Fruit fly (Drosophila melanogaster): ENCODE data around the gene pon.

The pon gene

DNA sequence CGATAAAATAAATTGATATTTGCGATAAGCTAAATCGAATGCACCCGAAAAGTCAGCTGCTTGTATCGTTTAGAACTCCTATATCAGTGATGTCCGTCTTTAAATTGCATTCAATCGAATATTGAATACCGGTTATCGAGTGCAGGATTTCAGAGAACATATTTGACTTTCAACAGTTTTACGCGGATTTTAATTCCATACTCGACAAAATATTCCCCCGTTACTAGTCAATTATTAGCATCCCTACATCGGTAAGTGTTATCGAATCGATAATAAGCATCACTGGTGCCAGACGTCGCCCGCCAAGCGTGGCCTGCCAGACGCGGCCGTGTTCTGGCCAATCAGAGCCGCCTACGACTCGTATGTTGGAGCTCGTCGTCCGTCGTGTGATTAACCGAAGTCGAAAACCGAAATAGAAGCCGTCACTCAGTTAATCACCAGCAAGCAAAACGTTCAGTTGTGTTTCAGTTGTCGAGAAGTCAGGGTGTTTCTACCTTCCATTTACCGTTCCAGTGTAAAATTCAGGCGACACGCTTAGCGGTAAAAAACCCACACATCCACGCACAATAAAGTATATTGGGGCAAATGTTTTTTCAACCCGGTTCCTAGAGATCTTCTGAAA lies 51.8 kb downstream of the pon start, which contains the start of gene ctp (continued):
- TF ChIP-seq maf-S (GFP tag; optimal IDR thresholded peaks at IDR 0.05) = peak; percentile 23
- 0 out of 2 replicates have a peak, but pooled peaks have one; percentile 16 for TF ChIP-seq chm (GFP tag; IDR thresholded peaks at IDR 0.05)
- TF ChIP-seq gcm (GFP tag; optimal IDR thresholded peaks at IDR 0.05) = peak; percentile 31
- TF ChIP-seq fru (optimal IDR thresholded peaks at IDR 0.05) = no peak
- TF ChIP-seq CG12769 (tag; optimal IDR thresholded peaks at IDR 0.05) = peak; percentile 79
- peak; percentile 34 for TF ChIP-seq ERR (GFP tag; optimal IDR thresholded peaks at IDR 0.05)
- peak; percentile 65 for TF ChIP-seq Ets65A (GFP tag)
- TF ChIP-seq CG8281 (tag; optimal IDR thresholded peaks at IDR 0.05) = no peak
- TF ChIP-seq Atf-2 (GFP tag; optimal IDR thresholded peaks at IDR 0.05) = peak; percentile 3
- TF ChIP-seq Dek (tag; optimal IDR thresholded peaks at IDR 0.05) = no peak
- no peak for TF ChIP-seq CG3407 (GFP tag; optimal IDR thresholded peaks at IDR 0.05)
- no peak for TF ChIP-seq crol (GFP tag; IDR thresholded peaks at IDR 0.05)
- TF ChIP-seq ind (GFP tag; optimal IDR thresholded peaks at IDR 0.05) = peak; percentile 56
- TF ChIP-seq ftz-f1 (GFP tag; optimal IDR thresholded peaks at IDR 0.05) = peak; percentile 14
- peak; percentile 44 for TF ChIP-seq PHDP (tag; optimal IDR thresholded peaks at IDR 0.05)
- TF ChIP-seq CG15696 (tag; optimal IDR thresholded peaks at IDR 0.05) = peak; percentile 2
- TF ChIP-seq CG30403 (GFP tag; optimal IDR thresholded peaks at IDR 0.05) = peak; percentile 62
- TF ChIP-seq CkIIα-i1 (GFP tag; IDR thresholded peaks at IDR 0.05) = no peak
- TF ChIP-seq CG10147 (GFP tag; optimal IDR thresholded peaks at IDR 0.05) = peak; percentile 15
- TF ChIP-seq ci (GFP tag; IDR thresholded peaks at IDR 0.05) = peak; percentile 69; the same call in 2 of the 3 replicates
- TF ChIP-seq dmrt11E (tag; optimal IDR thresholded peaks at IDR 0.05) = peak; percentile 25
- TF ChIP-seq Lpt (GFP tag; optimal IDR thresholded peaks at IDR 0.05) = no peak
- no peak for TF ChIP-seq CG1647 (GFP tag; optimal IDR thresholded peaks at IDR 0.05)
- peak; percentile 34 for TF ChIP-seq CG7556 (GFP tag; optimal IDR thresholded peaks at IDR 0.05)
- no peak for TF ChIP-seq Dip2 (GFP tag; IDR thresholded peaks at IDR 0.05)
- TF ChIP-seq CG17186 (GFP tag; optimal IDR thresholded peaks at IDR 0.05) = peak; percentile 16
- no peak for TF ChIP-seq CG1792 (GFP tag; optimal IDR thresholded peaks at IDR 0.05)
- peak; percentile 37 for TF ChIP-seq HmgD (GFP tag; optimal IDR thresholded peaks at IDR 0.05)
- peak; percentile 56 for TF ChIP-seq HmgZ (tag; optimal IDR thresholded peaks at IDR 0.05)
- TF ChIP-seq pfk (GFP tag; optimal IDR thresholded peaks at IDR 0.05) = peak; percentile 10
- TF ChIP-seq CG15269 (tag; optimal IDR thresholded peaks at IDR 0.05) = peak; percentile 40
- TF ChIP-seq CG2678 (tag; optimal IDR thresholded peaks at IDR 0.05) = peak; percentile 53
- TF ChIP-seq Pdp1 (GFP tag; optimal IDR thresholded peaks at IDR 0.05) = peak; percentile 48 to 61
- TF ChIP-seq Hr51 (GFP tag; optimal IDR thresholded peaks at IDR 0.05) = peak; percentile 39 to 56
- no peak for TF ChIP-seq Ravus (GFP tag; IDR thresholded peaks at IDR 0.05)
- TF ChIP-seq CG31365 (tag; optimal IDR thresholded peaks at IDR 0.05) = no peak
- TF ChIP-seq CG8924 (tag; optimal IDR thresholded peaks at IDR 0.05) = peak; percentile 50
- TF ChIP-seq D19B (GFP tag; optimal IDR thresholded peaks at IDR 0.05) = no peak
- TF ChIP-seq CG4820 (GFP tag; optimal IDR thresholded peaks at IDR 0.05) = no peak
- TF ChIP-seq pb (GFP tag; optimal IDR thresholded peaks at IDR 0.05) = no peak
- peak; percentile 57 for TF ChIP-seq Hmr (GFP tag; optimal IDR thresholded peaks at IDR 0.05)
- peak; percentile 35 for TF ChIP-seq Hr3 (GFP tag; optimal IDR thresholded peaks at IDR 0.05)
- TF ChIP-seq Trl (optimal IDR thresholded peaks at IDR 0.05) = no peak
- peak; percentile 48 for TF ChIP-seq Trl (GFP tag; optimal IDR thresholded peaks at IDR 0.05)
- peak; percentile 100 for TF ChIP-seq Deaf1 (tag; optimal IDR thresholded peaks at IDR 0.05)
- TF ChIP-seq CG17612 (GFP tag; IDR thresholded peaks at IDR 0.05) = no peak
- peak; percentile 64; the same call in 2 of the 3 replicates for TF ChIP-seq CG7963 (GFP tag; IDR thresholded peaks at IDR 0.05; ENCODE audit: partially characterized antibody)
- peak; percentile 41 for TF ChIP-seq Hsf (GFP tag; optimal IDR thresholded peaks at IDR 0.05)
- no peak for TF ChIP-seq caup (GFP tag; optimal IDR thresholded peaks at IDR 0.05; ENCODE audit: severe bottlenecking)
- peak; percentile 25 for TF ChIP-seq az2 (GFP tag; optimal IDR thresholded peaks at IDR 0.05)

Measured in whole organism, embryonic.